Worm (Caenorhabditis elegans): ENCODE results near the gene cgt-3.

DNA sequence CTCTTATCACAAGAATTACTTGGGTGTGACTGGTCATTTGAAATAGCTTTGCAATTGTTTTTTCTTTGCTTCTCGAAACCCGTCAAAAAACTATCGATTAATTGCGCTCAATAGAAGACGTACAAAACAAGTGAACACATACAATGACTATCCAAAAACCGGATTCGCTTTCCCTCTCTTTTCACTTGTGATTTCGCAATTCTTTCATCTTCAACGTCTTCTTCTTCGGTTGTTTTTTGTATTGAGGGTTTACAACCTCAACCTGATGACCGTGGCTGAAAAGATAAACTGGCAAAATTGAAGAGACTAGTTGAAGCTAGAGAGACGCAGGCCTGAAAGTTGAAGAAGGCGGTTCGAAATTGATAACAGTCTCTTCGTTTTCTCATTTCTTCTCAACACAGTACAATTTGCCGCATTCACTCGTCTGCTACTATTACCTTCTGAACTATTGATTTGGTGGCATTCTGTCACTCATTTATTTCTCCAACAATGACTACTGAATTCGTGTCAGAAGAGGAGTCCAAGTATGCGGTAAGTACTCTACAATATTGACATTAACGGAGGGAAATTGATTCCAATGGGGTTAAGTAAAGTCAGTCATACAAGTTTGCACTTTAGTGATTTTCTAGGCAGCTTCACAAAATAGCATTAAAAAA, 25.0 kb upstream of the cgt-3 start:
- TF ChIP-seq flh-1 (GFP tag; optimal IDR thresholded peaks at IDR 0.05), result no peak
- TF ChIP-seq unc-39 (tag; optimal IDR thresholded peaks at IDR 0.05), result no peak
- no peak for TF ChIP-seq nhr-76 (tag; optimal IDR thresholded peaks at IDR 0.05)

Measured in whole organism, mixed stage, embryonic.